Fruit fly (Drosophila melanogaster): ENCODE measurements around the gene dlg1.

DNA sequence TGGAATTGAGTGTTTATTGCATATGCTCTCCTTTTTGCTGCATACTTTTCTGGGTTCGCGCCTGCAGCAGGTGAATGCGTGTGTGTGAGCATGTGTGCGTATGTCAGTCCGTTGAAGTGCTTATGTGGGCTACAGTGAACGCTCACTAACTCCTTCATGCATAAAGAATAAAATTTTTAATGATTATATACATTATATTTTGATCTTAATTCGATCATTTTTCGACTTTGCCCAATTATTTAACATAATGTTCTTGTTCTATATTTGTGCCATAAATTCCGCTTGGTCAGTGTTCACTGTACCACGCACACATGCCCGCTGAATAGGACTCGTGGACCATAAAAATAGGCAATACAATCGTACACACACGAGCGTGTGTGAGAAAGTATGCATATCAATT is 1.3 kb downstream of the dlg1 start:
- TF ChIP-seq CG34406 (GFP tag; optimal IDR thresholded peaks at IDR 0.05) (no peak), topi (GFP tag; optimal IDR thresholded peaks at IDR 0.05) (no peak)

Data from whole organism, prepupa.